Worm (Caenorhabditis elegans): ENCODE data around the gene F38B6.7.
A peak's percentile ranks its signal among the peaks of the same experiment; 100 is the strongest.

Gene F38B6.7

DNA sequence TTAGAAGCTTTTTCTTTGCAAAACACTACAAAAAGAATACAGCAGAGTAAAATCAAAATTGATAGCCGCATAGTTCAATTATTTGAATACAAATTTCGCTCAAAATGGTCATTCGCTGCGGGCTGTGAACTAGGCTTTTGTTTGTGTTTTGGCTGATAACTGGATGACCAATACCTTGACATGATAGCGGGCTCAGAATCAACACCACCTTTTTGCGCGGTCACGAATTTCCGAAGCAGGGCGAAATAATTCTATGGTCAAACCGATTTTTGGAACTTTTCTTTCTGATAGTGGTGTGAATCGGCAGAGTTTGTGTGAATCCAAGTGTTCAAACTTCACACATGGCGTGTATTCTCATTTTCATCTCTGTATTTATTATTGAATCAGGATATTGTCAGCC lies at the start of gene F38B6.7, which contains the start of gene F38B6.2:
Gene F38B6.7, minus strand, starts transcription at position 101 of the 400 bp plus-strand sequence.
Gene F38B6.2, plus strand, starts transcription at position 267 of the 400 bp plus-strand sequence.
- TF ChIP-seq madf-9 (GFP tag; conservative IDR thresholded peaks at IDR 0.05) (no peak), zip-2 (tag; optimal IDR thresholded peaks at IDR 0.05) (no peak), ama-1 (optimal IDR thresholded peaks at IDR 0.05) (no peak), lin-15B (tag; optimal IDR thresholded peaks at IDR 0.05) (no peak), ceh-82 (tag; optimal IDR thresholded peaks at IDR 0.05) (no peak), egl-43 (GFP tag; IDR thresholded peaks at IDR 0.05) (no peak), tag-97 (GFP tag; IDR thresholded peaks at IDR 0.05) (no peak), nhr-10 (tag; optimal IDR thresholded peaks at IDR 0.05) (no peak), nhr-25 (tag; optimal IDR thresholded peaks at IDR 0.05; ENCODE audit: borderline replicate concordance, insufficient read depth) (no peak), mdl-1 (tag; optimal IDR thresholded peaks at IDR 0.05) (no peak)

DNA sequence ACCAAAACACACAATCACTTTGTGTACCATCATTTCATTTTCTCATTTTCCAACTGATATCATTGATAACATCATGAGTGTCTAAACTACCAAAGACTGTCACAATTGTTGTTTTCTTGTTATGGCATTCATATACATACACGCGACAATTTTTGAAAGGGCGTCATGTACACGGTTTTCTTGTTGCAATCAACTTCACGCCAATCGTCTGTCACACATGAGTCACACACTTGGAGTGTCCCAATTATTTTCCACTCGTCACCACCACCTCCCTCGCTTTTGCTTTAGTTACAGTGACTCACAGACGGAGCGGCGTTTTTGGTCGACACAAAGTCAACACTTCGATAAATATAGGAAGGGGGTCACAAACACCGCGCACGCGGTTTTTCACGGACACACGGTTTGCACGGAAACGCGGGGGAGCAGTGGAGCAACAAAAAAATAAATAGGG lies 49.8 kb upstream of the F38B6.7 start:
- no peak for TF ChIP-seq nhr-42 (GFP tag; IDR thresholded peaks at IDR 0.05)
- peak; percentile 7 for TF ChIP-seq nhr-77 (tag; optimal IDR thresholded peaks at IDR 0.05)
- TF ChIP-seq mxl-3 (GFP tag; optimal IDR thresholded peaks at IDR 0.05): peak; percentile 59
- peak; percentile 2 for TF ChIP-seq spr-3 (GFP tag; optimal IDR thresholded peaks at IDR 0.05)
- peak; percentile 44; the same call in 1 of the 2 replicates for TF ChIP-seq Y48G9A.11 (GFP tag; IDR thresholded peaks at IDR 0.05)
- TF ChIP-seq lin-15B (tag; optimal IDR thresholded peaks at IDR 0.05): no peak
- no peak for TF ChIP-seq daf-19 (GFP tag; conservative IDR thresholded peaks at IDR 0.05)
- TF ChIP-seq daf-12 (tag; optimal IDR thresholded peaks at IDR 0.05): no peak
- no peak for TF ChIP-seq lim-7 (GFP tag; IDR thresholded peaks at IDR 0.05)
- TF ChIP-seq T20F7.1 (GFP tag; optimal IDR thresholded peaks at IDR 0.05): peak; percentile 65
- peak; percentile 44 for TF ChIP-seq lin-13 (GFP tag; optimal IDR thresholded peaks at IDR 0.05)
- TF ChIP-seq pqm-1 (tag; optimal IDR thresholded peaks at IDR 0.05): no peak
- TF ChIP-seq dmd-8 (GFP tag; IDR thresholded peaks at IDR 0.05): no peak
- no peak for TF ChIP-seq nhr-25 (tag; optimal IDR thresholded peaks at IDR 0.05; ENCODE audit: borderline replicate concordance, insufficient read depth)
- no peak for TF ChIP-seq daf-8 (GFP tag; IDR thresholded peaks at IDR 0.05)
- peak; percentile 26 for TF ChIP-seq nhr-28 (tag; optimal IDR thresholded peaks at IDR 0.05)
- peak; percentile 74; the same call in 1 of the 2 replicates for TF ChIP-seq pha-4 (GFP tag; IDR thresholded peaks at IDR 0.05)
- peak; percentile 93 for TF ChIP-seq pha-4 (tag; optimal IDR thresholded peaks at IDR 0.05)
- TF ChIP-seq nhr-41 (GFP tag; IDR thresholded peaks at IDR 0.05): no peak; the same call in none of the 2 replicates
- peak; percentile 83 for TF ChIP-seq mxl-2 (GFP tag; conservative IDR thresholded peaks at IDR 0.05)
- TF ChIP-seq spr-1 (tag; optimal IDR thresholded peaks at IDR 0.05): no peak
- peak; percentile 97 for TF ChIP-seq dmd-6 (GFP tag; IDR thresholded peaks at IDR 0.05)
- TF ChIP-seq aha-1 (tag): peak; percentile 95
- no peak for TF ChIP-seq zag-1 (tag; optimal IDR thresholded peaks at IDR 0.05)
- TF ChIP-seq F44E2.7 (GFP tag; IDR thresholded peaks at IDR 0.05): no peak
- no peak for TF ChIP-seq fkh-10 (GFP tag; optimal IDR thresholded peaks at IDR 0.05)
- no peak for TF ChIP-seq arid-1 (GFP tag; conservative IDR thresholded peaks at IDR 0.05)
- no peak for TF ChIP-seq lin-29 (GFP tag; IDR thresholded peaks at IDR 0.05)
- TF ChIP-seq tra-1 (GFP tag; IDR thresholded peaks at IDR 0.05): peak; percentile 65; the same call in 1 of the 2 replicates
- peak in 1 of 2 experiments; percentile 49 for TF ChIP-seq unc-62 (GFP tag; optimal IDR thresholded peaks at IDR 0.05 in 1 of 2)
- no peak for TF ChIP-seq unc-62 (tag; optimal IDR thresholded peaks at IDR 0.05)
- peak; percentile 84 for TF ChIP-seq nhr-102 (tag; optimal IDR thresholded peaks at IDR 0.05)
- no peak for TF ChIP-seq Y5F2A.4 (GFP tag; optimal IDR thresholded peaks at IDR 0.05)
- peak in 1 of 2 experiments; percentile 45 for TF ChIP-seq lsy-2 (tag; optimal IDR thresholded peaks at IDR 0.05)
- no peak for TF ChIP-seq egl-27 (tag; optimal IDR thresholded peaks at IDR 0.05)
- TF ChIP-seq ces-1 (GFP tag; optimal IDR thresholded peaks at IDR 0.05): no peak
- TF ChIP-seq rbr-2 (tag; optimal IDR thresholded peaks at IDR 0.05): no peak
- peak in 1 of 2 experiments; percentile 74 for TF ChIP-seq daf-16 (GFP tag; optimal IDR thresholded peaks at IDR 0.05)
- peak; percentile 95 for TF ChIP-seq daf-16 (tag; optimal IDR thresholded peaks at IDR 0.05)
- TF ChIP-seq F26F4.8 (GFP tag; conservative IDR thresholded peaks at IDR 0.05): no peak
- no peak for TF ChIP-seq unc-130 (GFP tag; optimal IDR thresholded peaks at IDR 0.05)
- TF ChIP-seq ZK546.5 (tag; optimal IDR thresholded peaks at IDR 0.05): no peak
- no peak for TF ChIP-seq unc-39 (tag; optimal IDR thresholded peaks at IDR 0.05)

Measured in whole organism, L4 larva.